Worm (Caenorhabditis elegans): ENCODE results near the gene drn-1.

The drn-1 gene

ce11 chrII:5277780-5278179 lies 6.1 kb upstream of the drn-1 start:
- TF ChIP-seq egl-27 (tag; optimal IDR thresholded peaks at IDR 0.05), result no peak
- TF ChIP-seq lin-13 (GFP tag; optimal IDR thresholded peaks at IDR 0.05), result no peak

ce11 chrII:5276736-5277135 lies 5.1 kb upstream of the drn-1 start:
- no peak for TF ChIP-seq nhr-11 (tag; optimal IDR thresholded peaks at IDR 0.05)
- TF ChIP-seq ceh-82 (tag; optimal IDR thresholded peaks at IDR 0.05), result no peak
- no peak for TF ChIP-seq blmp-1 (tag; optimal IDR thresholded peaks at IDR 0.05; ENCODE audit: insufficient read depth)
- TF ChIP-seq aly-2 (tag; optimal IDR thresholded peaks at IDR 0.05), result no peak
- TF ChIP-seq nhr-129 (tag; optimal IDR thresholded peaks at IDR 0.05), result peak; percentile 49
- TF ChIP-seq unc-55 (GFP tag; optimal IDR thresholded peaks at IDR 0.05), result peak; percentile 85
- peak; percentile 73 for TF ChIP-seq Y55F3AM.14 (GFP tag; optimal IDR thresholded peaks at IDR 0.05)
- TF ChIP-seq ztf-1 (GFP tag; conservative IDR thresholded peaks at IDR 0.05), result no peak
- no peak for TF ChIP-seq fos-1 (tag; optimal IDR thresholded peaks at IDR 0.05)
- TF ChIP-seq mbf-1 (tag; optimal IDR thresholded peaks at IDR 0.05), result no peak
- TF ChIP-seq nhr-237 (tag; optimal IDR thresholded peaks at IDR 0.05), result no peak
- no peak for TF ChIP-seq snpc-4 (tag; optimal IDR thresholded peaks at IDR 0.05)
- TF ChIP-seq dmd-4 (tag; optimal IDR thresholded peaks at IDR 0.05), result no peak
- TF ChIP-seq nhr-12 (tag; optimal IDR thresholded peaks at IDR 0.05), result no peak
- TF ChIP-seq nhr-23 (tag; optimal IDR thresholded peaks at IDR 0.05), result no peak
- TF ChIP-seq mdl-1 (tag; optimal IDR thresholded peaks at IDR 0.05), result peak in 1 of 2 experiments; percentile 79
- TF ChIP-seq skn-1 (tag; optimal IDR thresholded peaks at IDR 0.05), result no peak
- TF ChIP-seq nhr-25 (tag; optimal IDR thresholded peaks at IDR 0.05), result no peak
- peak; percentile 15 for TF ChIP-seq sma-9 (GFP tag; optimal IDR thresholded peaks at IDR 0.05)
- no peak for TF ChIP-seq sma-9 (tag; optimal IDR thresholded peaks at IDR 0.05)
- TF ChIP-seq peb-1 (tag; optimal IDR thresholded peaks at IDR 0.05), result no peak
- no peak for TF ChIP-seq nhr-77 (tag; optimal IDR thresholded peaks at IDR 0.05)
- no peak for TF ChIP-seq unc-62 (GFP tag; optimal IDR thresholded peaks at IDR 0.05)
- TF ChIP-seq zag-1 (tag; optimal IDR thresholded peaks at IDR 0.05), result peak; percentile 48
- peak; percentile 20 for TF ChIP-seq nhr-6 (tag; optimal IDR thresholded peaks at IDR 0.05)
- peak; percentile 41 for TF ChIP-seq crh-2 (tag; optimal IDR thresholded peaks at IDR 0.05)
- no peak for TF ChIP-seq lin-39 (tag; optimal IDR thresholded peaks at IDR 0.05)
- no peak for TF ChIP-seq ZK546.5 (tag; optimal IDR thresholded peaks at IDR 0.05)
- TF ChIP-seq nhr-10 (tag; optimal IDR thresholded peaks at IDR 0.05), result no peak
- TF ChIP-seq R02D3.7 (tag; optimal IDR thresholded peaks at IDR 0.05), result no peak
- TF ChIP-seq C34F6.9 (tag; optimal IDR thresholded peaks at IDR 0.05), result peak; percentile 45
- no peak for TF ChIP-seq egl-27 (tag; optimal IDR thresholded peaks at IDR 0.05)
- no peak for TF ChIP-seq mab-5 (tag; optimal IDR thresholded peaks at IDR 0.05)
- TF ChIP-seq ama-1 (optimal IDR thresholded peaks at IDR 0.05), result no peak
- no peak for TF ChIP-seq alr-1 (tag; optimal IDR thresholded peaks at IDR 0.05)
- no peak for TF ChIP-seq unc-39 (tag; optimal IDR thresholded peaks at IDR 0.05)
- no peak for TF ChIP-seq sma-3 (GFP tag; optimal IDR thresholded peaks at IDR 0.05)
- no peak for TF ChIP-seq nhr-21 (tag; optimal IDR thresholded peaks at IDR 0.05)
- TF ChIP-seq ztf-11 (tag; optimal IDR thresholded peaks at IDR 0.05), result no peak
- peak; percentile 56 for TF ChIP-seq F13H6.1 (tag; optimal IDR thresholded peaks at IDR 0.05)
- no peak for TF ChIP-seq ceh-16 (tag; optimal IDR thresholded peaks at IDR 0.05)
- TF ChIP-seq lin-13 (GFP tag; optimal IDR thresholded peaks at IDR 0.05), result no peak
- TF ChIP-seq elt-1 (tag; optimal IDR thresholded peaks at IDR 0.05), result no peak
- TF ChIP-seq sem-4 (tag; optimal IDR thresholded peaks at IDR 0.05), result no peak
- TF ChIP-seq ztf-4 (tag; optimal IDR thresholded peaks at IDR 0.05), result no peak
- TF ChIP-seq lin-11 (tag; optimal IDR thresholded peaks at IDR 0.05), result no peak
- TF ChIP-seq gmeb-1 (tag; optimal IDR thresholded peaks at IDR 0.05), result no peak
- peak in 1 of 2 experiments; percentile 49 for TF ChIP-seq lsy-2 (tag; optimal IDR thresholded peaks at IDR 0.05)
- no peak for TF ChIP-seq elt-3 (tag; optimal IDR thresholded peaks at IDR 0.05)
